Fruit fly (Drosophila melanogaster): ENCODE measurements around the gene DIP-beta.

DIP-beta gene

DNA sequence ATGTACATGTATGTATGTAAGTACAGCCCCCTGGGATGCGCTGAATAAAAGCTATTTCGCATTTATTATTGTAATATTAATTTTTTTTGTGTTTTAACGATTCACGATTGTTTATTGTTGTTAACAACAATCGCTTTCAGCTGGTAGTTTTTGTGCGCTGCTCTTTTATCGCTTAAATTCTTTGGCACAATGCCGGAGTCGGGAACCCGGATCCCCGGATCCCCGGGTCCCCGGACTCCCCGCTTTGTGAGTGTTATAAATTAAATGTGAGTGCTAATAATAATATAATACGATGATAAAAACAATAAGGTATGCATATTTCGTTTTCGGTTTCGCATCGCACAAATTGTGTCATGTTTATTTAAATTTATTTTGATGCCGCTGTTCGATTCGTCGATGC, 16.9 kb downstream of the DIP-beta start:
- TF ChIP-seq dmrt99B (tag; optimal IDR thresholded peaks at IDR 0.05) (no peak), sd (tag; optimal IDR thresholded peaks at IDR 0.05) (no peak), CG1832 (GFP tag; optimal IDR thresholded peaks at IDR 0.05) (no peak), ato (GFP tag; IDR thresholded peaks at IDR 0.05; ENCODE audit: partially characterized antibody) (no peak), pita (GFP tag; optimal IDR thresholded peaks at IDR 0.05) (no peak), CG15696 (tag; optimal IDR thresholded peaks at IDR 0.05) (no peak), CG6765 (GFP tag; optimal IDR thresholded peaks at IDR 0.05) (no peak), CG10431 (GFP tag; optimal IDR thresholded peaks at IDR 0.05) (no peak), twi (tag; optimal IDR thresholded peaks at IDR 0.05) (no peak), CG10565 (GFP tag; optimal IDR thresholded peaks at IDR 0.05) (no peak), exex (tag; optimal IDR thresholded peaks at IDR 0.05) (no peak), Nf-YA (GFP tag; IDR thresholded peaks at IDR 0.05) (no peak), CG32772 (GFP tag; IDR thresholded peaks at IDR 0.05) (no peak), CG17829 (tag; optimal IDR thresholded peaks at IDR 0.05) (no peak), CG13424 (tag; optimal IDR thresholded peaks at IDR 0.05) (no peak), scrt (GFP tag; optimal IDR thresholded peaks at IDR 0.05) (no peak), CG12219 (GFP tag; optimal IDR thresholded peaks at IDR 0.05) (no peak), schlank (tag; optimal IDR thresholded peaks at IDR 0.05) (no peak), YL-1 (GFP tag; optimal IDR thresholded peaks at IDR 0.05) (no peak)

dm6 chrX:21429156-21429555, 28.4 kb downstream of the DIP-beta start, which contains the start of gene CG10918:
TSS of gene CG10918 (minus strand) at chrX:21429256.
- TF ChIP-seq CG16813 (GFP tag; IDR thresholded peaks at IDR 0.05; ENCODE audit: partially characterized antibody) (no peak), CG10209 (GFP tag; optimal IDR thresholded peaks at IDR 0.05) (no peak), sna (GFP tag; IDR thresholded peaks at IDR 0.05; ENCODE audit: partially characterized antibody) (no peak), sens (GFP tag) (no peak), CG1792 (GFP tag; optimal IDR thresholded peaks at IDR 0.05) (no peak), CG15073 (GFP tag; optimal IDR thresholded peaks at IDR 0.05) (no peak), CG42726 (GFP tag; IDR thresholded peaks at IDR 0.05; ENCODE audit: partially characterized antibody) (no peak), ttk (GFP tag; IDR thresholded peaks at IDR 0.05) (no peak), CG18619 (GFP tag; optimal IDR thresholded peaks at IDR 0.05) (no peak), sr (GFP tag; IDR thresholded peaks at IDR 0.05) (no peak), tgo (GFP tag; IDR thresholded peaks at IDR 0.05) (no peak), dimm (GFP tag; IDR thresholded peaks at IDR 0.05) (no peak), CG17612 (GFP tag; IDR thresholded peaks at IDR 0.05) (no peak), zfh2 (GFP tag; optimal IDR thresholded peaks at IDR 0.05) (no peak), sob (GFP tag; IDR thresholded peaks at IDR 0.05) (no peak), scrt (GFP tag; optimal IDR thresholded peaks at IDR 0.05) (no peak)

dm6 chrX:21402672-21403071, 54.9 kb downstream of the DIP-beta start, which contains the start of gene whe:
TSS of gene whe (minus strand) at chrX:21402772.
- no peak for TF ChIP-seq CG3407 (GFP tag; optimal IDR thresholded peaks at IDR 0.05)
- no peak for TF ChIP-seq Hsf (GFP tag; optimal IDR thresholded peaks at IDR 0.05)
- no peak for TF ChIP-seq CG7556 (GFP tag; optimal IDR thresholded peaks at IDR 0.05)
- no peak for TF ChIP-seq pzg (GFP tag; optimal IDR thresholded peaks at IDR 0.05)
- no peak for TF ChIP-seq dan (GFP tag; IDR thresholded peaks at IDR 0.05)
- no peak for TF ChIP-seq trh (GFP tag; optimal IDR thresholded peaks at IDR 0.05)
- TF ChIP-seq CG10565 (GFP tag; optimal IDR thresholded peaks at IDR 0.05) = no peak
- TF ChIP-seq wdn (GFP tag; IDR thresholded peaks at IDR 0.05) = no peak
- TF ChIP-seq CG12219 (GFP tag; optimal IDR thresholded peaks at IDR 0.05) = no peak
- no peak for TF ChIP-seq CG8359 (GFP tag; optimal IDR thresholded peaks at IDR 0.05; ENCODE audit: borderline replicate concordance)
- TF ChIP-seq CG11093 (GFP tag; IDR thresholded peaks at IDR 0.05) = no peak
- no peak for TF ChIP-seq gt (GFP tag; IDR thresholded peaks at IDR 0.05)

Data from whole organism, embryonic.